Worm (Caenorhabditis elegans) whole organism, late embryonic: ENCODE data around the gene fbxa-75.

Experiments
- C08G9.2 ChIP-seq: sonication (generic microtip); optimal IDR thresholded peaks from 2 replicates; lab custom pipeline; 2016; ENCODE audit warnings: mild to moderate bottlenecking, missing genetic modification characterization, moderate library complexity, missing compliant biosample characterization
- hlh-15 ChIP-seq: sonication (generic microtip); optimal IDR thresholded peaks from 2 replicates; lab custom pipeline; 2016; ENCODE audit warnings: missing genetic modification characterization, missing compliant biosample characterization
- nfya-1 ChIP-seq: sonication (generic microtip); optimal IDR thresholded peaks from 2 replicates; lab custom pipeline; 2017; ENCODE audit warnings: missing genetic modification characterization, mild to moderate bottlenecking, missing compliant biosample characterization, antibody characterized with exemption, moderate library complexity
- sox-4 ChIP-seq: sonication (generic microtip); optimal IDR thresholded peaks from 2 replicates; lab custom pipeline; 2017; ENCODE audit warnings: mild to moderate bottlenecking, missing genetic modification characterization, inconsistent platforms, missing compliant biosample characterization

- TF ChIP-seq nfya-1 = no peak
- no peak for TF ChIP-seq hlh-15 (tag; lab: Kevin White, UChicago)
- TF ChIP-seq C08G9.2 = no peak
- no peak for TF ChIP-seq sox-4
These were observed 11.5 kb downstream of the fbxa-75 start, which contains the start of the genes fbxa-80 and fbxa-19 for ce11 chrIII:1315038-1315437.
